Worm (Caenorhabditis elegans) whole organism, young adult: Measurements from ENCODE around the gene C47D12.4.

Experiments used
- K12H6.12 ChIP-seq: fragments of 200-800 bp; sonication (Bioruptor generic); optimal IDR thresholded peaks from 2 replicates; lab custom pipeline; 2018; ENCODE audit warnings: mild to moderate bottlenecking, missing genetic modification characterization, missing compliant biosample characterization
- attf-3 ChIP-seq: fragments of 200-800 bp; sonication (Bioruptor generic); conservative IDR thresholded peaks from 2 replicates; pipeline ENCODE4 v1.3.6; 2022; ENCODE audit warnings: missing genetic modification reagents, missing genetic modification characterization, missing compliant biosample characterization
- hsf-1 ChIP-seq: fragments of 200-800 bp; sonication (Bioruptor generic); IDR thresholded peaks from 2 replicates; pipeline ENCODE4 v1.3.6; 2022; ENCODE audit warnings: missing genetic modification reagents, missing genetic modification characterization, missing compliant biosample characterization
- lin-35 ChIP-seq, 3 experiments: fragments of 150-350 bp in 2 of 3; sonication (generic microtip) in 1 of 3; optimal IDR thresholded peaks; 2 replicates each; lab custom pipeline; 2014 to 2018; ENCODE audit warnings: missing biosample characterization in 3 of 3, missing genetic modification characterization in 3 of 3, missing genetic modification reagents in 3 of 3
- mcd-1 ChIP-seq: fragments of 200-800 bp; sonication (Bioruptor generic); IDR thresholded peaks from 2 replicates; pipeline ENCODE4 v1.3.6; 2022; ENCODE audit warnings: missing genetic modification reagents, missing genetic modification characterization, missing compliant biosample characterization
- nhr-179 ChIP-seq: sonication (generic microtip); optimal IDR thresholded peaks from 2 replicates; lab custom pipeline; 2016; ENCODE audit warnings: mild to moderate bottlenecking, missing genetic modification characterization, missing compliant biosample characterization
- nhr-90 ChIP-seq: sonication (generic microtip); optimal IDR thresholded peaks from 2 replicates; lab custom pipeline; 2016; ENCODE audit warnings: missing genotype, mild to moderate bottlenecking, missing genetic modification characterization, missing compliant biosample characterization
- pha-4 ChIP-seq: fragments of 150-350 bp; sonication (generic microtip); optimal IDR thresholded peaks from 2 replicates; lab custom pipeline; 2014; ENCODE audit warnings: missing biosample characterization, missing genetic modification reagents, missing genetic modification characterization
- snpc-4 ChIP-seq, 5 experiments: fragments of 150-350 bp in 1 of 5; sonication (generic microtip) in 4 of 5; optimal IDR thresholded peaks; 2 replicates each; lab custom pipeline; 2014 to 2018; ENCODE audit warnings: missing genetic modification characterization in 5 of 5, missing biosample characterization in 3 of 5, antibody characterized with exemption in 2 of 5, mild to moderate bottlenecking in 2 of 5, missing compliant biosample characterization in 2 of 5, missing genotype in 2 of 5, moderate library complexity in 2 of 5, missing genetic modification reagents in 1 of 5
- unc-130 ChIP-seq: sonication (generic microtip); optimal IDR thresholded peaks from 2 replicates; lab custom pipeline; 2016; ENCODE audit warnings: missing genetic modification reagents, missing genetic modification characterization, missing compliant biosample characterization

DNA sequence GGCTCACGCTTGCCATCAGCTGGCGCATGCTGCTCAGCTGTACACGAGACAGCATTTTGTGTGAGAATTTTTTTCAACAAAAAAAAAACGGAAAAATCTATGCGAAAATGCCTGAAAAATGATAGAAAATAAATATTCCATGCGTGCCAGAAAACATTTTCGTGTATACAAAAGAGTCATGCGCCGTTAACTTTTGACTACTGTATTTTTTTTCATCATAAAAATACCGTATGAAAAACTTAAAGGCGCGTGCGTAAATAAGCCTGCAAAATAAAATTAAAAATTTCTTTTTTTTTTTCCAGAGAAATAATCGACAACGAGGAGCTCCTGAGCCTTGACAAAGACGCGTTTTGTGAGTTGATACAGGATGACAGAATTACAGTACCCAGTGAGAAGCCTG lies 8.4 kb downstream of the C47D12.4 start:
- TF ChIP-seq snpc-4 (GFP tag; optimal IDR thresholded peaks at IDR 0.05; lab: Kevin White, UChicago) (no peak), snpc-4 (tag; optimal IDR thresholded peaks at IDR 0.05; lab: Kevin White, UChicago) (no peak), unc-130 (GFP tag; lab: Kevin White, UChicago) (no peak), lin-35 (GFP tag; optimal IDR thresholded peaks at IDR 0.05; lab: Kevin White, UChicago) (no peak), nhr-179 (tag; lab: Kevin White, UChicago) (no peak), K12H6.12 (tag; lab: Kevin White, UChicago) (no peak), mcd-1 (GFP tag; lab: Robert Waterston, UW) (no peak), nhr-90 (tag; lab: Kevin White, UChicago) (no peak), hsf-1 (GFP tag; lab: Robert Waterston, UW) (no peak), pha-4 (no peak), attf-3 (GFP tag; lab: Robert Waterston, UW) (no peak)
